Worm (Caenorhabditis elegans) whole organism, L4 larva: Measurements from ENCODE around the gene C46C11.3.

Experiments
- T20F7.1 ChIP-seq: fragments of 200-800 bp; sonication (Bioruptor generic); optimal IDR thresholded peaks from 2 replicates; lab custom pipeline; 2018; ENCODE audit warnings: mild to moderate bottlenecking, missing genetic modification characterization, missing compliant biosample characterization
- T26A8.4 ChIP-seq: fragments of 200-800 bp; sonication (Bioruptor generic); IDR thresholded peaks from 2 replicates; pipeline ENCODE4 v1.3.6; 2022; ENCODE audit warnings: missing genetic modification characterization, missing compliant biosample characterization
- Y105C5A.15 ChIP-seq: fragments of 200-800 bp; sonication (Bioruptor generic); IDR thresholded peaks from 2 replicates; pipeline ENCODE4 v1.3.6; 2022; ENCODE audit warnings: missing genetic modification characterization, missing compliant biosample characterization
- aha-1 ChIP-seq: fragments of 150-350 bp; peaks from one replicate; lab custom pipeline; 2014; ENCODE audit warnings: missing biosample characterization, missing genetic modification characterization
- ama-1 ChIP-seq: fragments of 150-350 bp; optimal IDR thresholded peaks from 2 replicates; lab custom pipeline; 2014; ENCODE audit warnings: inconsistent platforms, mixed read lengths
- ceh-32 ChIP-seq: sonication (generic microtip); optimal IDR thresholded peaks from 2 replicates; lab custom pipeline; 2016; ENCODE audit warnings: mild to moderate bottlenecking, missing genetic modification characterization, missing compliant biosample characterization; ENCODE audit not compliant: poor library complexity
- ces-1 ChIP-seq: fragments of 150-350 bp; sonication (generic microtip); optimal IDR thresholded peaks from 4 replicates; lab custom pipeline; 2014; ENCODE audit warnings: missing biosample characterization, missing genetic modification reagents, missing genetic modification characterization
- cey-2 ChIP-seq: sonication (generic microtip); optimal IDR thresholded peaks from 3 replicates; lab custom pipeline; 2017; ENCODE audit warnings: missing genetic modification characterization, mild to moderate bottlenecking, missing compliant biosample characterization, antibody characterized with exemption, borderline replicate concordance; ENCODE audit not compliant: insufficient read depth
- ctbp-1 ChIP-seq: fragments of 200-800 bp; sonication (Bioruptor generic); IDR thresholded peaks from 2 replicates; pipeline ENCODE4 v1.3.6; 2022; ENCODE audit warnings: missing genetic modification reagents, missing genetic modification characterization, missing compliant biosample characterization
- daf-8 ChIP-seq: fragments of 200-800 bp; sonication (Bioruptor generic); IDR thresholded peaks from 2 replicates; pipeline ENCODE4 v1.3.6; 2022; ENCODE audit warnings: missing genetic modification characterization, missing compliant biosample characterization
- dmd-6 ChIP-seq: fragments of 200-800 bp; sonication (Bioruptor generic); IDR thresholded peaks from 2 replicates; pipeline ENCODE4 v1.3.6; 2022; ENCODE audit warnings: missing genetic modification reagents, missing genetic modification characterization, missing compliant biosample characterization
- dmd-8 ChIP-seq: fragments of 200-800 bp; sonication (Bioruptor generic); IDR thresholded peaks from 2 replicates; pipeline ENCODE4 v1.3.6; 2022; ENCODE audit warnings: missing genetic modification characterization, missing compliant biosample characterization
- duxl-1 ChIP-seq: sonication (generic microtip); optimal IDR thresholded peaks from 2 replicates; lab custom pipeline; 2016; ENCODE audit warnings: mild to moderate bottlenecking, missing genetic modification characterization, moderate library complexity, missing compliant biosample characterization; ENCODE audit not compliant: poor library complexity
- dve-1 ChIP-seq: sonication (generic microtip); optimal IDR thresholded peaks from 2 replicates; lab custom pipeline; 2017; ENCODE audit warnings: antibody characterized with exemption, mild to moderate bottlenecking, missing genetic modification characterization, missing compliant biosample characterization; ENCODE audit not compliant: insufficient read depth
- fkh-10 ChIP-seq: fragments of 150-350 bp; optimal IDR thresholded peaks from 2 replicates; lab custom pipeline; 2014; ENCODE audit warnings: missing biosample characterization, missing genetic modification reagents, missing genetic modification characterization
- gei-8 ChIP-seq: fragments of 200-800 bp; sonication (Bioruptor generic); optimal IDR thresholded peaks from 2 replicates; lab custom pipeline; 2018; ENCODE audit warnings: mild to moderate bottlenecking, missing genetic modification characterization, missing compliant biosample characterization
- hlh-11 ChIP-seq: fragments of 200-800 bp; sonication (Bioruptor generic); optimal IDR thresholded peaks from 2 replicates; lab custom pipeline; 2018; ENCODE audit warnings: mild to moderate bottlenecking, missing genetic modification characterization, missing compliant biosample characterization
- lin-13 ChIP-seq: fragments of 150-350 bp; optimal IDR thresholded peaks from 2 replicates; lab custom pipeline; 2014; ENCODE audit warnings: missing biosample characterization, missing genetic modification reagents, missing genetic modification characterization
- lin-15B ChIP-seq: fragments of 150-350 bp; sonication (generic microtip); optimal IDR thresholded peaks from 3 replicates; lab custom pipeline; 2014; ENCODE audit warnings: missing biosample characterization, missing genetic modification characterization
- lin-38 ChIP-seq: fragments of 200-800 bp; sonication (Bioruptor generic); IDR thresholded peaks from 2 replicates; pipeline ENCODE4 v1.3.6; 2022; ENCODE audit warnings: missing genetic modification reagents, missing genetic modification characterization, missing compliant biosample characterization
- lin-39 ChIP-seq: fragments of 150-350 bp; optimal IDR thresholded peaks from 2 replicates; lab custom pipeline; 2014; ENCODE audit warnings: missing biosample characterization, missing genetic modification reagents, missing genetic modification characterization
- lir-3 ChIP-seq: sonication (generic microtip); optimal IDR thresholded peaks from 2 replicates; lab custom pipeline; 2016; ENCODE audit warnings: mild to moderate bottlenecking, missing genetic modification characterization, missing compliant biosample characterization
- lsy-2 ChIP-seq, 2 experiments: fragments of 150-350 bp in 1 of 2; sonication (generic microtip) in 1 of 2; optimal IDR thresholded peaks; 2 replicates each; lab custom pipeline; 2014 to 2017; ENCODE audit warnings: missing biosample characterization in 2 of 2, missing genetic modification characterization in 2 of 2
- madf-5 ChIP-seq, 2 experiments: fragments of 200-800 bp; sonication (Bioruptor generic); IDR thresholded peaks; 2 replicates each; pipeline ENCODE4 v1.3.6; 2022; ENCODE audit warnings: missing compliant biosample characterization in 2 of 2, missing genetic modification characterization in 2 of 2
- mdl-1 ChIP-seq, 2 experiments: fragments of 150-350 bp in 1 of 2; sonication (generic microtip) in 1 of 2; optimal IDR thresholded peaks; 2 replicates each; lab custom pipeline; 2014 to 2017; ENCODE audit warnings: missing biosample characterization in 2 of 2, missing genetic modification characterization in 2 of 2
- mdt-29 ChIP-seq: fragments of 200-800 bp; sonication (Bioruptor generic); IDR thresholded peaks from 2 replicates; pipeline ENCODE4 v1.3.6; 2022; ENCODE audit warnings: missing genetic modification reagents, missing genetic modification characterization, missing compliant biosample characterization
- mxl-2 ChIP-seq: fragments of 200-800 bp; sonication (Bioruptor generic); conservative IDR thresholded peaks from 2 replicates; pipeline ENCODE4 v1.3.6; 2022; ENCODE audit warnings: missing genetic modification reagents, missing genetic modification characterization, missing compliant biosample characterization
- mxl-3 ChIP-seq: fragments of 200-800 bp; sonication (Bioruptor generic); optimal IDR thresholded peaks from 2 replicates; lab custom pipeline; 2018; ENCODE audit warnings: mild to moderate bottlenecking, missing genetic modification characterization, missing compliant biosample characterization
- nhr-237 ChIP-seq: sonication (generic microtip); optimal IDR thresholded peaks from 2 replicates; lab custom pipeline; 2017; ENCODE audit warnings: missing biosample characterization, missing genetic modification characterization
- nhr-28 ChIP-seq: fragments of 150-350 bp; optimal IDR thresholded peaks from 2 replicates; lab custom pipeline; 2014; ENCODE audit warnings: missing biosample characterization, missing genetic modification characterization
- php-3 ChIP-seq: fragments of 200-800 bp; sonication (Bioruptor generic); IDR thresholded peaks from 2 replicates; pipeline ENCODE4 v1.3.6; 2022; ENCODE audit warnings: missing genetic modification reagents, missing genetic modification characterization, missing compliant biosample characterization
- sdz-12 ChIP-seq: fragments of 200-800 bp; sonication (Bioruptor generic); optimal IDR thresholded peaks from 2 replicates; lab custom pipeline; 2018; ENCODE audit warnings: mild to moderate bottlenecking, missing genetic modification characterization, missing compliant biosample characterization
- set-16 ChIP-seq: fragments of 200-800 bp; sonication (Bioruptor generic); IDR thresholded peaks from 2 replicates; pipeline ENCODE4 v1.3.6; 2022; ENCODE audit warnings: missing genetic modification reagents, missing genetic modification characterization, missing compliant biosample characterization
- tra-1 ChIP-seq: fragments of 200-800 bp; sonication (Bioruptor generic); IDR thresholded peaks from 2 replicates; pipeline ENCODE4 v1.3.6; 2022; ENCODE audit warnings: missing genetic modification reagents, missing genetic modification characterization, missing compliant biosample characterization
- unc-130 ChIP-seq: sonication (generic microtip); optimal IDR thresholded peaks from 2 replicates; lab custom pipeline; 2016; ENCODE audit warnings: missing genetic modification reagents, missing genetic modification characterization, missing compliant biosample characterization
- unc-39 ChIP-seq: sonication (generic microtip); optimal IDR thresholded peaks from 2 replicates; lab custom pipeline; 2017; ENCODE audit warnings: missing biosample characterization, missing genetic modification characterization
- vab-7 ChIP-seq: fragments of 200-800 bp; sonication (Bioruptor generic); IDR thresholded peaks from 2 replicates; pipeline ENCODE4 v1.3.6; 2022; ENCODE audit warnings: missing genetic modification reagents, missing genetic modification characterization, missing compliant biosample characterization
- zip-11 ChIP-seq: fragments of 200-800 bp; sonication (Bioruptor generic); IDR thresholded peaks from 2 replicates; pipeline ENCODE4 v1.3.6; 2022; ENCODE audit warnings: missing genetic modification characterization, missing compliant biosample characterization
- zip-2 ChIP-seq: fragments of 150-350 bp; optimal IDR thresholded peaks from 2 replicates; lab custom pipeline; 2014; ENCODE audit warnings: missing biosample characterization, missing genetic modification characterization
- ztf-11 ChIP-seq: fragments of 150-350 bp; optimal IDR thresholded peaks from 2 replicates; lab custom pipeline; 2014; ENCODE audit warnings: missing biosample characterization, missing genetic modification characterization

C46C11.3 gene

DNA sequence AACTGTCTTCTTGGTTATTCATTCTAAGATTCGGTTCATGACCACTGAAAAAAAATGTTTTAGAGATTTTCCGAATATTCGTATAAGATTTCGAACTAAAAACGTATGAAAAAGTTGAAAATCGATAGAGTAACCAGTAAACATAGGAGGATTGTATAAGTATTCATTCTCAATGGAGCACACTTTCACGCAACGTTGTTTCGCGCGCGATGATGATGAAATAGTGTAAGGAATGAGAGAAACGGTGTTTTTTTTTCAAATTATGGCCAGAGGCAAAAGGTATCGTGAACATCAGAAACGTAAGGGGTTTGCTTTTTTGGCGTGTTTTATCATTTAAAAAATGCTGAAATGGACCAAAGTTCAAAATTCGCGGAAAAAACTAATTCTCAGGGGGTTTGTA, 2.5 kb upstream of the C46C11.3 start, which contains the start of gene pqn-65 (continued):
- TF ChIP-seq mdl-1 (tag; optimal IDR thresholded peaks at IDR 0.05; lab: Kevin White, UChicago), result no peak
- no peak for TF ChIP-seq hlh-11 (tag; lab: Kevin White, UChicago)
- TF ChIP-seq zip-11 (GFP tag; lab: Robert Waterston, UW), result no peak
- TF ChIP-seq sdz-12, result no peak
- no peak for TF ChIP-seq dmd-8 (GFP tag; lab: Robert Waterston, UW)
- no peak for TF ChIP-seq vab-7 (GFP tag; lab: Robert Waterston, UW)
- TF ChIP-seq mxl-2, result no peak
- TF ChIP-seq Y105C5A.15 (GFP tag; lab: Robert Waterston, UW), result no peak
- no peak for TF ChIP-seq mxl-3
- TF ChIP-seq lin-39 (tag; lab: Kevin White, UChicago), result no peak
- no peak for TF ChIP-seq ama-1 (lab: Kevin White, UChicago)
- no peak for TF ChIP-seq ceh-32 (tag; lab: Kevin White, UChicago)
- no peak for TF ChIP-seq lir-3 (tag; lab: Kevin White, UChicago)
- TF ChIP-seq nhr-237 (tag; lab: Kevin White, UChicago), result no peak
- peak in 1 of 2 experiments; percentile 52 for TF ChIP-seq lsy-2 (tag; optimal IDR thresholded peaks at IDR 0.05; lab: Kevin White, UChicago)
- no peak for TF ChIP-seq daf-8
- no peak for TF ChIP-seq duxl-1 (tag; lab: Kevin White, UChicago)
- TF ChIP-seq ctbp-1 (GFP tag; lab: Robert Waterston, UW), result no peak
- TF ChIP-seq lin-38 (GFP tag; lab: Robert Waterston, UW), result peak; percentile 50; the same call in 1 of the 2 replicates
- TF ChIP-seq gei-8 (GFP tag; lab: Kevin White, UChicago), result no peak
- no peak for TF ChIP-seq madf-5 (GFP tag; IDR thresholded peaks at IDR 0.05; lab: Robert Waterston, UW)
- no peak for TF ChIP-seq lin-15B
- no peak for TF ChIP-seq unc-39 (tag; lab: Kevin White, UChicago)
- no peak for TF ChIP-seq lin-13

DNA sequence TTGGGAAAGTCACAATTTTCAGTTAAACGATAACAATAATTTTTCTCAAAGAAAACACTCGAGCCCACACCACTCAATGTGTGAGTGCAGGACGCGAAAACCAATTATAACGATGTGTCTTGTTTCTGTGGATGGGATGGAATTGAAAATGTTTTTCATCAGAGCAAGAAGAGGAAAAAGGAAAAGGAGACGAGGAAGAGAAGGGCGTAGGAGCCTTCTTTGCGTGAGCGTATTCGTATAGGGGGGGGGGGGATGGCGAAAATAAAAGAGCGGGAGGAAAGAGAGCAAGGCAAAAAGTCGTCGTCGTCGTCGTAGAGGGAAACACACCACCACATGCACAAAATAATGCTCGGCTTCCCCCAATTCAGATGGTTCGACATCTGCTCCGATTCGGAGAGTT, 2.1 kb upstream of the C46C11.3 start:
- peak; percentile 38 for TF ChIP-seq set-16 (GFP tag; lab: Robert Waterston, UW)
- TF ChIP-seq fkh-10, result peak; percentile 46
- no peak for TF ChIP-seq dmd-6 (GFP tag; lab: Robert Waterston, UW)

ce11 chrX:4623707-4624106, 1.6 kb downstream of the C46C11.3 start:
- TF ChIP-seq php-3 (GFP tag; lab: Robert Waterston, UW) (no peak), unc-130 (no peak), T26A8.4 (GFP tag; lab: Robert Waterston, UW) (no peak), aha-1 (tag; lab: Kevin White, UChicago) (peak; percentile 56), nhr-28 (tag; lab: Kevin White, UChicago) (no peak), cey-2 (tag; lab: Kevin White, UChicago) (no peak), tra-1 (GFP tag; lab: Robert Waterston, UW) (no peak), T20F7.1 (no peak), zip-2 (tag; lab: Kevin White, UChicago) (no peak), zip-11 (GFP tag; lab: Robert Waterston, UW) (no peak), ztf-11 (tag; lab: Kevin White, UChicago) (no peak), dve-1 (tag; lab: Kevin White, UChicago) (no peak), mdt-29 (no peak), fkh-10 (peak; percentile 71), dmd-8 (GFP tag; lab: Robert Waterston, UW) (no peak), mdl-1 (tag; optimal IDR thresholded peaks at IDR 0.05; lab: Kevin White, UChicago) (no peak), ces-1 (peak; percentile 71)
